Fruit fly (Drosophila melanogaster): ENCODE measurements around the gene Raf.

The Raf gene

dm6 chrX:2292410-2292809 lies 2.9 kb upstream of the Raf start:
- TF ChIP-seq dsf (GFP tag; optimal IDR thresholded peaks at IDR 0.05; ENCODE audit: borderline replicate concordance) (no peak), GATAd (GFP tag; optimal IDR thresholded peaks at IDR 0.05) (no peak), br (GFP tag; optimal IDR thresholded peaks at IDR 0.05) (no peak), h (GFP tag; optimal IDR thresholded peaks at IDR 0.05) (no peak), Dif (GFP tag; optimal IDR thresholded peaks at IDR 0.05; ENCODE audit: partially characterized antibody) (no peak), pan (optimal IDR thresholded peaks at IDR 0.05) (no peak), tai (GFP tag; optimal IDR thresholded peaks at IDR 0.05) (no peak), psq (GFP tag; optimal IDR thresholded peaks at IDR 0.05) (no peak), Mio (GFP tag; optimal IDR thresholded peaks at IDR 0.05) (no peak), dmrt93B (GFP tag; optimal IDR thresholded peaks at IDR 0.05) (no peak)

dm6 chrX:2293294-2293988 lies 1.8 kb upstream of the Raf start, which contains the start of gene CG2865:
TSS of gene CG2865 (minus strand) at chrX:2293411.
- peak; percentile 94 for TF ChIP-seq dmrt93B (GFP tag; optimal IDR thresholded peaks at IDR 0.05)
- TF ChIP-seq jim (GFP tag; optimal IDR thresholded peaks at IDR 0.05) = no peak
- peak; percentile 94 for TF ChIP-seq OdsH (GFP tag; optimal IDR thresholded peaks at IDR 0.05)
- TF ChIP-seq h (GFP tag; optimal IDR thresholded peaks at IDR 0.05) = peak; percentile 96
- TF ChIP-seq dsf (GFP tag; optimal IDR thresholded peaks at IDR 0.05; ENCODE audit: borderline replicate concordance) = no peak
- TF ChIP-seq GATAd (GFP tag; optimal IDR thresholded peaks at IDR 0.05) = peak; percentile 11
- TF ChIP-seq sv (GFP tag; optimal IDR thresholded peaks at IDR 0.05) = peak; percentile 94
- TF ChIP-seq Sp1 (GFP tag; optimal IDR thresholded peaks at IDR 0.05) = peak; percentile 98
- TF ChIP-seq Dif (GFP tag; optimal IDR thresholded peaks at IDR 0.05; ENCODE audit: partially characterized antibody) = peak; percentile 86
- peak; percentile 87 for TF ChIP-seq psq (GFP tag; optimal IDR thresholded peaks at IDR 0.05)
- TF ChIP-seq CG9705 (GFP tag; optimal IDR thresholded peaks at IDR 0.05) = peak; percentile 97
- peak; percentile 81 for TF ChIP-seq Hr83 (GFP tag; optimal IDR thresholded peaks at IDR 0.05; ENCODE audit: poor library complexity, severe bottlenecking)
- peak; percentile 95 for TF ChIP-seq woc (GFP tag; optimal IDR thresholded peaks at IDR 0.05)
- peak; percentile 95 for TF ChIP-seq ey (GFP tag; optimal IDR thresholded peaks at IDR 0.05)
- peak; percentile 76 for TF ChIP-seq sage (GFP tag; optimal IDR thresholded peaks at IDR 0.05)
- TF ChIP-seq N (GFP tag; optimal IDR thresholded peaks at IDR 0.05) = no peak
- TF ChIP-seq usp (GFP tag; optimal IDR thresholded peaks at IDR 0.05) = no peak
- peak; percentile 82 for TF ChIP-seq Hnf4 (GFP tag; optimal IDR thresholded peaks at IDR 0.05)
- no peak for TF ChIP-seq Abd-B (GFP tag; optimal IDR thresholded peaks at IDR 0.05)
- TF ChIP-seq CG32264 (GFP tag; optimal IDR thresholded peaks at IDR 0.05) = peak; percentile 84
- TF ChIP-seq HLH106 (tag; optimal IDR thresholded peaks at IDR 0.05) = peak; percentile 98
- no peak for TF ChIP-seq Dfd (GFP tag; optimal IDR thresholded peaks at IDR 0.05)
- TF ChIP-seq CrebA (GFP tag; optimal IDR thresholded peaks at IDR 0.05; ENCODE audit: borderline replicate concordance) = no peak
- TF ChIP-seq tai (GFP tag; optimal IDR thresholded peaks at IDR 0.05) = peak; percentile 81
- TF ChIP-seq lola (GFP tag; optimal IDR thresholded peaks at IDR 0.05) = no peak
- peak; percentile 97 for TF ChIP-seq fru (GFP tag; optimal IDR thresholded peaks at IDR 0.05)
- TF ChIP-seq pan (optimal IDR thresholded peaks at IDR 0.05) = no peak
- peak; percentile 93 for TF ChIP-seq rgr (GFP tag; optimal IDR thresholded peaks at IDR 0.05)
- TF ChIP-seq br (GFP tag; optimal IDR thresholded peaks at IDR 0.05) = peak; percentile 95
- TF ChIP-seq Rel (GFP tag; optimal IDR thresholded peaks at IDR 0.05) = peak; percentile 30
- peak; percentile 90 for TF ChIP-seq Rel (tag; optimal IDR thresholded peaks at IDR 0.05)
- TF ChIP-seq Jra (GFP tag; optimal IDR thresholded peaks at IDR 0.05) = peak; percentile 78
- peak; percentile 67 to 96 for TF ChIP-seq foxo (GFP tag; optimal IDR thresholded peaks at IDR 0.05)
- peak; percentile 68 for TF ChIP-seq brk (GFP tag; optimal IDR thresholded peaks at IDR 0.05)
- TF ChIP-seq dl (GFP tag; optimal IDR thresholded peaks at IDR 0.05; ENCODE audit: insufficient read depth in 1 of 2, partially characterized antibody in 2 of 2) = peak; percentile 67 to 85
- no peak for TF ChIP-seq Myc (optimal IDR thresholded peaks at IDR 0.05)
- peak; percentile 25 for TF ChIP-seq Mio (GFP tag; optimal IDR thresholded peaks at IDR 0.05)
- no peak for TF ChIP-seq Hr78 (GFP tag; optimal IDR thresholded peaks at IDR 0.05)
- TF ChIP-seq Vsx2 (GFP tag; optimal IDR thresholded peaks at IDR 0.05; ENCODE audit: partially characterized antibody) = no peak

Data from whole organism, wandering third instar larva.